Worm (Caenorhabditis elegans): ENCODE results near the gene Y43F8B.9.
A peak's percentile ranks its signal among the peaks of the same experiment; 100 is the strongest.

The Y43F8B.9 gene

ce11 chrV:19522551-19523137 lies 44.7 kb downstream of the Y43F8B.9 start (continued):
- peak; percentile 9; the same call in 1 of the 2 replicates for TF ChIP-seq Y48G9A.11 (GFP tag; IDR thresholded peaks at IDR 0.05)
- TF ChIP-seq ctbp-1 (GFP tag; IDR thresholded peaks at IDR 0.05): peak; percentile 93
- peak; percentile 96 for TF ChIP-seq mdt-29 (GFP tag; IDR thresholded peaks at IDR 0.05)
- TF ChIP-seq nhr-111 (GFP tag; optimal IDR thresholded peaks at IDR 0.05): no peak
- TF ChIP-seq madf-5 (GFP tag; IDR thresholded peaks at IDR 0.05): 0 out of 4 replicates have a peak, but pooled peaks have one; percentile 20 to 34
- TF ChIP-seq egl-43 (GFP tag; IDR thresholded peaks at IDR 0.05): peak; percentile 79; the same call in 1 of the 2 replicates
- TF ChIP-seq snpc-1.2 (GFP tag; IDR thresholded peaks at IDR 0.05): peak; percentile 35
- no peak for TF ChIP-seq tag-97 (GFP tag; IDR thresholded peaks at IDR 0.05)
- peak; percentile 67 for TF ChIP-seq mxl-2 (GFP tag; conservative IDR thresholded peaks at IDR 0.05)
- peak; percentile 77 for TF ChIP-seq nhr-28 (tag; optimal IDR thresholded peaks at IDR 0.05)
- TF ChIP-seq nhr-102 (tag; optimal IDR thresholded peaks at IDR 0.05): peak; percentile 68
- TF ChIP-seq skn-1 (tag; optimal IDR thresholded peaks at IDR 0.05): no peak
- TF ChIP-seq hlh-11 (tag; optimal IDR thresholded peaks at IDR 0.05): peak; percentile 96
- peak; percentile 88 for TF ChIP-seq gei-8 (GFP tag; optimal IDR thresholded peaks at IDR 0.05)
- TF ChIP-seq ama-1 (optimal IDR thresholded peaks at IDR 0.05): peak; percentile 84
- TF ChIP-seq mxl-3 (GFP tag; optimal IDR thresholded peaks at IDR 0.05): peak; percentile 84
- TF ChIP-seq ZK546.5 (tag; optimal IDR thresholded peaks at IDR 0.05): no peak
- peak; percentile 75 for TF ChIP-seq mes-2 (tag; optimal IDR thresholded peaks at IDR 0.05; ENCODE audit: poor library complexity, severe bottlenecking)
- peak; percentile 80 for TF ChIP-seq zfp-3 (GFP tag; conservative IDR thresholded peaks at IDR 0.05)
- TF ChIP-seq ceh-20 (GFP tag; IDR thresholded peaks at IDR 0.05): peak; percentile 98
- TF ChIP-seq lin-38 (GFP tag; IDR thresholded peaks at IDR 0.05): peak; percentile 57
- peak; percentile 88 for TF ChIP-seq hlh-30 (tag; optimal IDR thresholded peaks at IDR 0.05; ENCODE audit: insufficient read depth)
- no peak for TF ChIP-seq attf-4 (tag; optimal IDR thresholded peaks at IDR 0.05)
- peak; percentile 91 to 95 for TF ChIP-seq mdl-1 (tag; optimal IDR thresholded peaks at IDR 0.05)
- TF ChIP-seq nhr-25 (tag; optimal IDR thresholded peaks at IDR 0.05; ENCODE audit: borderline replicate concordance, insufficient read depth): peak; percentile 92
- no peak for TF ChIP-seq zip-2 (tag; optimal IDR thresholded peaks at IDR 0.05)
- TF ChIP-seq zip-11 (GFP tag; IDR thresholded peaks at IDR 0.05): no peak
- TF ChIP-seq arid-1 (GFP tag; conservative IDR thresholded peaks at IDR 0.05): peak; percentile 56; the same call in 1 of the 2 replicates
- TF ChIP-seq saeg-2 (GFP tag; IDR thresholded peaks at IDR 0.05): peak; percentile 91
- TF ChIP-seq T20F7.1 (GFP tag; optimal IDR thresholded peaks at IDR 0.05): peak; percentile 49
- TF ChIP-seq zag-1 (tag; optimal IDR thresholded peaks at IDR 0.05): no peak
- TF ChIP-seq lin-1 (GFP tag; IDR thresholded peaks at IDR 0.05): peak; percentile 93
- peak; percentile 23; the same call in 1 of the 2 replicates for TF ChIP-seq pha-4 (GFP tag; IDR thresholded peaks at IDR 0.05)
- TF ChIP-seq pha-4 (tag; optimal IDR thresholded peaks at IDR 0.05): no peak
- TF ChIP-seq dpl-1 (GFP tag; optimal IDR thresholded peaks at IDR 0.05): peak; percentile 53
- no peak for TF ChIP-seq ztf-11 (tag; optimal IDR thresholded peaks at IDR 0.05)
- peak; percentile 60 for TF ChIP-seq daf-19 (GFP tag; conservative IDR thresholded peaks at IDR 0.05)
- peak; percentile 10 for TF ChIP-seq nhr-11 (tag; optimal IDR thresholded peaks at IDR 0.05)
- no peak for TF ChIP-seq ZK337.2 (GFP tag; IDR thresholded peaks at IDR 0.05)
- TF ChIP-seq nhr-10 (tag; optimal IDR thresholded peaks at IDR 0.05): peak; percentile 80
- no peak for TF ChIP-seq cey-2 (tag; optimal IDR thresholded peaks at IDR 0.05; ENCODE audit: borderline replicate concordance, insufficient read depth)
- peak; percentile 8 for TF ChIP-seq ceh-32 (tag; optimal IDR thresholded peaks at IDR 0.05; ENCODE audit: poor library complexity)
- TF ChIP-seq fkh-10 (GFP tag; optimal IDR thresholded peaks at IDR 0.05): peak; percentile 40
- TF ChIP-seq lim-7 (GFP tag; IDR thresholded peaks at IDR 0.05): no peak
- TF ChIP-seq nhr-41 (GFP tag; IDR thresholded peaks at IDR 0.05): peak; percentile 32; the same call in 1 of the 2 replicates
- no peak for TF ChIP-seq D1046.2 (GFP tag; IDR thresholded peaks at IDR 0.05)
- TF ChIP-seq zfp-2 (tag; optimal IDR thresholded peaks at IDR 0.05): peak; percentile 53
- no peak for TF ChIP-seq F26F4.8 (GFP tag; conservative IDR thresholded peaks at IDR 0.05)
- peak; percentile 92 for TF ChIP-seq hmg-1.1 (GFP tag; IDR thresholded peaks at IDR 0.05)

Measured in whole organism, L4 larva.